Worm (Caenorhabditis elegans): ENCODE data around the gene F48F7.5.

F48F7.5 gene

ce11 chrX:14000198-14000748 is 24.8 kb downstream of the F48F7.5 start (continued):
- no peak for TF ChIP-seq daf-16 (GFP tag; optimal IDR thresholded peaks at IDR 0.05)
- TF ChIP-seq daf-16 (tag; optimal IDR thresholded peaks at IDR 0.05) = peak; percentile 67
- peak; percentile 25 for TF ChIP-seq mep-1 (tag; optimal IDR thresholded peaks at IDR 0.05)
- no peak for TF ChIP-seq Y75B8A.6 (GFP tag; IDR thresholded peaks at IDR 0.05)
- TF ChIP-seq hif-1 (tag; optimal IDR thresholded peaks at IDR 0.05) = peak in 1 of 2 experiments; percentile 23
- TF ChIP-seq gei-8 (GFP tag; optimal IDR thresholded peaks at IDR 0.05) = no peak
- no peak for TF ChIP-seq nhr-237 (tag; optimal IDR thresholded peaks at IDR 0.05)
- no peak for TF ChIP-seq ceh-82 (tag; optimal IDR thresholded peaks at IDR 0.05)
- no peak for TF ChIP-seq spr-3 (GFP tag; optimal IDR thresholded peaks at IDR 0.05)
- no peak for TF ChIP-seq dmd-9 (GFP tag; IDR thresholded peaks at IDR 0.05)
- peak; percentile 47 for TF ChIP-seq hlh-11 (tag; optimal IDR thresholded peaks at IDR 0.05)
- no peak for TF ChIP-seq zfp-2 (tag; optimal IDR thresholded peaks at IDR 0.05)
- TF ChIP-seq ceh-32 (tag; optimal IDR thresholded peaks at IDR 0.05; ENCODE audit: poor library complexity) = no peak
- peak; percentile 65 for TF ChIP-seq dmd-6 (GFP tag; IDR thresholded peaks at IDR 0.05)
- TF ChIP-seq nhr-111 (GFP tag; optimal IDR thresholded peaks at IDR 0.05) = no peak
- no peak for TF ChIP-seq ces-1 (GFP tag; optimal IDR thresholded peaks at IDR 0.05)
- TF ChIP-seq nhr-102 (tag; optimal IDR thresholded peaks at IDR 0.05) = peak; percentile 31
- TF ChIP-seq fkh-10 (GFP tag; optimal IDR thresholded peaks at IDR 0.05) = no peak
- no peak for TF ChIP-seq lin-39 (tag; optimal IDR thresholded peaks at IDR 0.05)
- no peak for TF ChIP-seq aly-2 (tag; optimal IDR thresholded peaks at IDR 0.05)
- TF ChIP-seq egl-43 (GFP tag; IDR thresholded peaks at IDR 0.05) = no peak
- no peak for TF ChIP-seq nhr-11 (tag; optimal IDR thresholded peaks at IDR 0.05)
- TF ChIP-seq mdl-1 (tag; optimal IDR thresholded peaks at IDR 0.05) = peak in 1 of 2 experiments; percentile 34
- no peak for TF ChIP-seq skn-1 (tag; optimal IDR thresholded peaks at IDR 0.05)
- no peak for TF ChIP-seq attf-4 (tag; optimal IDR thresholded peaks at IDR 0.05)
- no peak for TF ChIP-seq lin-1 (GFP tag; IDR thresholded peaks at IDR 0.05)
- TF ChIP-seq mxl-3 (GFP tag; optimal IDR thresholded peaks at IDR 0.05) = peak; percentile 30
- no peak for TF ChIP-seq unc-130 (GFP tag; optimal IDR thresholded peaks at IDR 0.05)
- TF ChIP-seq vab-7 (GFP tag; IDR thresholded peaks at IDR 0.05) = no peak
- TF ChIP-seq ceh-28 (tag; optimal IDR thresholded peaks at IDR 0.05) = peak; percentile 1

ce11 chrX:14001494-14001974 is 26.1 kb downstream of the F48F7.5 start, which contains the start of gene cytb-5.1:
Gene cytb-5.1, plus strand, starts transcription at chrX:14001924.
- TF ChIP-seq cey-2 (tag; optimal IDR thresholded peaks at IDR 0.05; ENCODE audit: borderline replicate concordance, insufficient read depth) = no peak
- peak; percentile 36 for TF ChIP-seq nhr-77 (tag; optimal IDR thresholded peaks at IDR 0.05)
- TF ChIP-seq mep-1 (tag; optimal IDR thresholded peaks at IDR 0.05) = peak; percentile 67
- TF ChIP-seq ceh-82 (tag; optimal IDR thresholded peaks at IDR 0.05) = no peak
- 0 out of 2 replicates have a peak, but pooled peaks have one; percentile 18 for TF ChIP-seq php-3 (GFP tag; IDR thresholded peaks at IDR 0.05)
- TF ChIP-seq ztf-7 (tag; optimal IDR thresholded peaks at IDR 0.05) = no peak
- TF ChIP-seq mes-2 (tag; optimal IDR thresholded peaks at IDR 0.05; ENCODE audit: poor library complexity, severe bottlenecking) = peak; percentile 30
- TF ChIP-seq aha-1 (tag) = peak; percentile 39
- peak; percentile 18 for TF ChIP-seq mxl-3 (GFP tag; optimal IDR thresholded peaks at IDR 0.05)
- TF ChIP-seq hlh-11 (tag; optimal IDR thresholded peaks at IDR 0.05) = peak; percentile 80
- TF ChIP-seq ceh-62 (tag; optimal IDR thresholded peaks at IDR 0.05) = no peak
- TF ChIP-seq daf-16 (GFP tag; optimal IDR thresholded peaks at IDR 0.05) = peak in 1 of 2 experiments; percentile 7
- peak; percentile 86 for TF ChIP-seq daf-16 (tag; optimal IDR thresholded peaks at IDR 0.05)
- TF ChIP-seq T20F7.1 (GFP tag; optimal IDR thresholded peaks at IDR 0.05) = no peak
- peak; percentile 16 for TF ChIP-seq rbr-2 (tag; optimal IDR thresholded peaks at IDR 0.05)
- peak in 1 of 2 experiments; percentile 70 for TF ChIP-seq unc-62 (GFP tag; optimal IDR thresholded peaks at IDR 0.05 in 1 of 2)
- TF ChIP-seq unc-62 (tag; optimal IDR thresholded peaks at IDR 0.05) = no peak
- no peak for TF ChIP-seq daf-8 (GFP tag; IDR thresholded peaks at IDR 0.05)
- TF ChIP-seq spr-3 (GFP tag; optimal IDR thresholded peaks at IDR 0.05) = no peak
- TF ChIP-seq nhr-6 (tag; optimal IDR thresholded peaks at IDR 0.05) = peak; percentile 67
- TF ChIP-seq lin-38 (GFP tag; IDR thresholded peaks at IDR 0.05) = no peak
- TF ChIP-seq saeg-2 (GFP tag; IDR thresholded peaks at IDR 0.05) = no peak
- TF ChIP-seq vab-7 (GFP tag; IDR thresholded peaks at IDR 0.05) = no peak
- TF ChIP-seq nhr-48 (tag; optimal IDR thresholded peaks at IDR 0.05) = peak; percentile 34
- peak; percentile 39; the same call in 1 of the 2 replicates for TF ChIP-seq pha-4 (GFP tag; IDR thresholded peaks at IDR 0.05)
- TF ChIP-seq pha-4 (tag; optimal IDR thresholded peaks at IDR 0.05) = peak; percentile 58
- peak in 1 of 2 experiments; percentile 75 for TF ChIP-seq mdl-1 (tag; optimal IDR thresholded peaks at IDR 0.05)
- peak; percentile 68 for TF ChIP-seq dve-1 (tag; optimal IDR thresholded peaks at IDR 0.05; ENCODE audit: insufficient read depth)
- TF ChIP-seq hmg-1.1 (GFP tag; IDR thresholded peaks at IDR 0.05) = peak; percentile 54; the same call in 1 of the 2 replicates
